Fruit fly (Drosophila melanogaster) whole organism, embryonic: Measurements from ENCODE around the gene CG17816.

Experiments
- Adf1 ChIP-seq: fragments of 200-800 bp; sonication (Bioruptor generic); IDR thresholded peaks from 2 replicates; pipeline ENCODE4 v1.3.6; 2022; ENCODE audit warnings: missing biosample characterization, missing genetic modification characterization
- Bgb ChIP-seq: fragments of 200-800 bp; sonication (Bioruptor generic); IDR thresholded peaks from 2 replicates; pipeline ENCODE4 v1.3.6; 2022; ENCODE audit warnings: missing biosample characterization, missing genetic modification characterization; ENCODE audit not compliant: partially characterized antibody
- CG10147 ChIP-seq: fragments of 200-800 bp; sonication (Bioruptor generic); optimal IDR thresholded peaks from 2 replicates; lab custom pipeline; 2019; ENCODE audit warnings: missing biosample characterization, mild to moderate bottlenecking, missing genetic modification characterization, moderate library complexity
- CG10462 ChIP-seq: fragments of 200-800 bp; sonication (Bioruptor generic); optimal IDR thresholded peaks from 2 replicates; lab custom pipeline; 2016; ENCODE audit warnings: missing biosample characterization, missing genetic modification characterization
- CG10959 ChIP-seq: fragments of 200-800 bp; sonication (Bioruptor generic); IDR thresholded peaks from 2 replicates; pipeline ENCODE4 v1.3.6; 2022; ENCODE audit warnings: missing biosample characterization, missing genetic modification characterization
- CG11560 ChIP-seq: fragments of 200-800 bp; sonication (Bioruptor generic); IDR thresholded peaks from 3 replicates; pipeline ENCODE4 v1.3.6; 2022; ENCODE audit warnings: missing biosample characterization, missing genetic modification characterization
- CG12391 ChIP-seq: fragments of 200-800 bp; sonication (Bioruptor generic); optimal IDR thresholded peaks from 3 replicates; lab custom pipeline; 2018; ENCODE audit warnings: missing biosample characterization, mild to moderate bottlenecking, missing genetic modification characterization, moderate library complexity
- CG12659 ChIP-seq: fragments of 200-800 bp; sonication (Bioruptor generic); optimal IDR thresholded peaks from 3 replicates; lab custom pipeline; 2017; ENCODE audit warnings: mild to moderate bottlenecking, missing biosample characterization, missing genetic modification reagents, missing genetic modification characterization
- CG13424 ChIP-seq: fragments of 200-800 bp; sonication (Bioruptor generic); optimal IDR thresholded peaks from 2 replicates; lab custom pipeline; 2019; ENCODE audit warnings: missing biosample characterization, mild to moderate bottlenecking, missing genetic modification characterization, moderate library complexity
- CG15269 ChIP-seq: fragments of 200-800 bp; sonication (Bioruptor generic); optimal IDR thresholded peaks from 2 replicates; lab custom pipeline; 2018; ENCODE audit warnings: missing biosample characterization, mild to moderate bottlenecking, missing genetic modification characterization, moderate library complexity
- CG15601 ChIP-seq: fragments of 200-800 bp; sonication (Bioruptor generic); optimal IDR thresholded peaks from 3 replicates; lab custom pipeline; 2019; ENCODE audit warnings: missing biosample characterization, mild to moderate bottlenecking, missing genetic modification characterization, moderate library complexity
- CG17328 ChIP-seq: fragments of 200-800 bp; sonication (Bioruptor generic); IDR thresholded peaks from 2 replicates; pipeline ENCODE4 v1.3.6; 2022; ENCODE audit warnings: missing biosample characterization, missing genetic modification characterization
- CG17568 ChIP-seq: fragments of 200-800 bp; sonication (Bioruptor generic); optimal IDR thresholded peaks from 2 replicates; lab custom pipeline; 2018; ENCODE audit warnings: missing biosample characterization, mild to moderate bottlenecking, missing genetic modification characterization, moderate library complexity
- CG17802 ChIP-seq: fragments of 200-800 bp; sonication (Bioruptor generic); optimal IDR thresholded peaks from 2 replicates; lab custom pipeline; 2018; ENCODE audit warnings: missing biosample characterization, mild to moderate bottlenecking, missing genetic modification characterization, moderate library complexity
- CG18262 ChIP-seq: fragments of 200-800 bp; optimal IDR thresholded peaks from 3 replicates; lab custom pipeline; 2019; ENCODE audit warnings: missing biosample characterization, mild to moderate bottlenecking, missing genetic modification characterization, moderate library complexity
- CG3281 ChIP-seq: fragments of 200-800 bp; sonication (Bioruptor generic); optimal IDR thresholded peaks from 3 replicates; lab custom pipeline; 2017; ENCODE audit warnings: missing biosample characterization, mild to moderate bottlenecking, missing genetic modification characterization
- CG4730 ChIP-seq: fragments of 200-800 bp; sonication (Bioruptor generic); IDR thresholded peaks from 2 replicates; pipeline ENCODE4 v1.3.6; 2022; ENCODE audit warnings: missing biosample characterization, missing genetic modification characterization
- CG9876 ChIP-seq: fragments of 200-800 bp; sonication (Bioruptor generic); optimal IDR thresholded peaks from 2 replicates; lab custom pipeline; 2016; ENCODE audit warnings: missing biosample characterization, missing genetic modification characterization
- CG9932 ChIP-seq: fragments of 200-800 bp; sonication (Bioruptor generic); IDR thresholded peaks from 2 replicates; pipeline ENCODE4 v1.3.6; 2022; ENCODE audit warnings: missing biosample characterization, missing genetic modification characterization
- Dbx ChIP-seq: fragments of 200-800 bp; sonication (Bioruptor generic); IDR thresholded peaks from 3 replicates; pipeline ENCODE4 v1.3.6; 2022; ENCODE audit warnings: missing biosample characterization, missing genetic modification characterization
- Eip74EF ChIP-seq, 2 experiments: fragments of 200-800 bp in 1 of 2; fragments of >200 bp in 1 of 2; sonication (Bioruptor generic) in 1 of 2; optimal IDR thresholded peaks; 2 replicates each; lab custom pipeline; 2017 to 2019; ENCODE audit warnings: missing biosample characterization in 2 of 2, missing genetic modification characterization in 2 of 2, mild to moderate bottlenecking in 1 of 2, moderate library complexity in 1 of 2
- Ets65A ChIP-seq: fragments of 200-800 bp; sonication (Bioruptor generic); peaks from one replicate; lab custom pipeline; 2016; ENCODE audit warnings: missing biosample characterization, missing genetic modification characterization
- Fer2 ChIP-seq: fragments of 200-800 bp; sonication (Bioruptor generic); optimal IDR thresholded peaks from 2 replicates; lab custom pipeline; 2018; ENCODE audit warnings: missing biosample characterization, mild to moderate bottlenecking, missing genetic modification characterization, moderate library complexity
- Fer3 ChIP-seq: fragments of 200-800 bp; sonication (Bioruptor generic); optimal IDR thresholded peaks from 2 replicates; lab custom pipeline; 2018; ENCODE audit warnings: missing biosample characterization, mild to moderate bottlenecking, missing genetic modification characterization, moderate library complexity
- Hmr ChIP-seq: fragments of 200-800 bp; sonication (Bioruptor generic); optimal IDR thresholded peaks from 3 replicates; lab custom pipeline; 2017; ENCODE audit warnings: mild to moderate bottlenecking, missing biosample characterization, missing genetic modification reagents, missing genetic modification characterization
- Kr ChIP-seq: fragments of 200-800 bp; sonication (Bioruptor generic); optimal IDR thresholded peaks from 2 replicates; lab custom pipeline; 2017; ENCODE audit warnings: missing biosample characterization, mild to moderate bottlenecking, missing genetic modification characterization
- NC2α ChIP-seq: fragments of 200-800 bp; sonication (Bioruptor generic); optimal IDR thresholded peaks from 2 replicates; lab custom pipeline; 2016; ENCODE audit warnings: missing biosample characterization, missing genetic modification characterization
- Ptx1 ChIP-seq: fragments of 200-800 bp; sonication (Bioruptor generic); IDR thresholded peaks from 2 replicates; pipeline ENCODE4 v1.3.6; 2022; ENCODE audit warnings: missing biosample characterization, missing genetic modification characterization
- abd-A ChIP-seq: fragments of 200-800 bp; sonication (Bioruptor generic); optimal IDR thresholded peaks from 3 replicates; lab custom pipeline; 2019; ENCODE audit warnings: missing biosample characterization, mild to moderate bottlenecking, missing genetic modification characterization, moderate library complexity
- ara ChIP-seq: fragments of 200-800 bp; sonication (Bioruptor generic); IDR thresholded peaks from 2 replicates; pipeline ENCODE4 v1.3.6; 2022; ENCODE audit warnings: missing biosample characterization, missing genetic modification characterization
- bigmax ChIP-seq: fragments of 200-800 bp; sonication (Bioruptor generic); optimal IDR thresholded peaks from 2 replicates; lab custom pipeline; 2018; ENCODE audit warnings: missing biosample characterization, mild to moderate bottlenecking, missing genetic modification characterization
- dmrt11E ChIP-seq: fragments of 200-800 bp; sonication (Bioruptor generic); optimal IDR thresholded peaks from 3 replicates; lab custom pipeline; 2018; ENCODE audit warnings: missing biosample characterization, mild to moderate bottlenecking, missing genetic modification characterization, moderate library complexity
- dpn ChIP-seq, 2 experiments: fragments of 200-800 bp; sonication (Bioruptor generic); optimal IDR thresholded peaks; 3 replicates each; lab custom pipeline; 2016; ENCODE audit warnings: missing biosample characterization in 2 of 2, missing genetic modification characterization in 2 of 2
- dysf ChIP-seq: fragments of 200-800 bp; sonication (Bioruptor generic); IDR thresholded peaks from 3 replicates; pipeline ENCODE4 v1.3.6; 2022; ENCODE audit warnings: missing biosample characterization, missing genetic modification characterization
- esg ChIP-seq: fragments of 200-800 bp; sonication (Bioruptor generic); conservative IDR thresholded peaks from 2 replicates; pipeline ENCODE4 v1.3.6; 2022; ENCODE audit warnings: missing biosample characterization, missing genetic modification characterization
- eve ChIP-seq, 2 experiments: fragments of >200 bp; optimal IDR thresholded peaks; 2 replicates each; lab custom pipeline; 2017; ENCODE audit warnings: missing biosample characterization in 2 of 2, missing genetic modification characterization in 2 of 2
- ewg ChIP-seq: fragments of 200-800 bp; sonication (Bioruptor generic); optimal IDR thresholded peaks from 3 replicates; lab custom pipeline; 2017; ENCODE audit warnings: mild to moderate bottlenecking, missing biosample characterization, missing genetic modification reagents, missing genetic modification characterization
- fu2 ChIP-seq: fragments of 200-800 bp; sonication (Bioruptor generic); optimal IDR thresholded peaks from 2 replicates; lab custom pipeline; 2016; ENCODE audit warnings: missing biosample characterization, missing genetic modification characterization
- ham ChIP-seq: fragments of 200-800 bp; sonication (Bioruptor generic); IDR thresholded peaks from 2 replicates; pipeline ENCODE4 v1.3.6; 2022; ENCODE audit warnings: missing biosample characterization, missing genetic modification characterization
- mam ChIP-seq: fragments of 200-800 bp; sonication (Bioruptor generic); optimal IDR thresholded peaks from 3 replicates; lab custom pipeline; 2016; ENCODE audit warnings: missing biosample characterization, missing genetic modification characterization
- nau ChIP-seq: fragments of 200-800 bp; sonication (Bioruptor generic); optimal IDR thresholded peaks from 3 replicates; lab custom pipeline; 2017; ENCODE audit warnings: missing biosample characterization, mild to moderate bottlenecking, missing genetic modification characterization, missing genetic modification reagents
- nmo ChIP-seq: fragments of 200-800 bp; sonication (Bioruptor generic); optimal IDR thresholded peaks from 2 replicates; lab custom pipeline; 2018; ENCODE audit warnings: missing biosample characterization, mild to moderate bottlenecking, missing genetic modification characterization, moderate library complexity
- odd ChIP-seq: fragments of 200-800 bp; sonication (Bioruptor generic); optimal IDR thresholded peaks from 2 replicates; lab custom pipeline; 2017; ENCODE audit warnings: missing biosample characterization, mild to moderate bottlenecking, missing genetic modification characterization
- run ChIP-seq: fragments of 200-800 bp; sonication (Bioruptor generic); optimal IDR thresholded peaks from 3 replicates; lab custom pipeline; 2018; ENCODE audit warnings: missing biosample characterization, mild to moderate bottlenecking, missing genetic modification characterization
- sens-2 ChIP-seq: fragments of 200-800 bp; sonication (Bioruptor generic); IDR thresholded peaks from 2 replicates; pipeline ENCODE4 v1.3.6; 2022; ENCODE audit warnings: missing biosample characterization, missing genetic modification characterization
- sisA ChIP-seq: fragments of 200-800 bp; sonication (Bioruptor generic); IDR thresholded peaks from 2 replicates; pipeline ENCODE4 v1.3.6; 2022; ENCODE audit warnings: missing biosample characterization, missing genetic modification characterization
- sr ChIP-seq: fragments of 200-800 bp; sonication (Bioruptor generic); IDR thresholded peaks from 3 replicates; pipeline ENCODE4 v1.3.6; 2022; ENCODE audit warnings: missing biosample characterization, missing genetic modification characterization
- unpg ChIP-seq: fragments of 200-800 bp; sonication (Bioruptor generic); optimal IDR thresholded peaks from 3 replicates; lab custom pipeline; 2018; ENCODE audit warnings: missing biosample characterization, mild to moderate bottlenecking, missing genetic modification characterization, moderate library complexity

The CG17816 gene

DNA sequence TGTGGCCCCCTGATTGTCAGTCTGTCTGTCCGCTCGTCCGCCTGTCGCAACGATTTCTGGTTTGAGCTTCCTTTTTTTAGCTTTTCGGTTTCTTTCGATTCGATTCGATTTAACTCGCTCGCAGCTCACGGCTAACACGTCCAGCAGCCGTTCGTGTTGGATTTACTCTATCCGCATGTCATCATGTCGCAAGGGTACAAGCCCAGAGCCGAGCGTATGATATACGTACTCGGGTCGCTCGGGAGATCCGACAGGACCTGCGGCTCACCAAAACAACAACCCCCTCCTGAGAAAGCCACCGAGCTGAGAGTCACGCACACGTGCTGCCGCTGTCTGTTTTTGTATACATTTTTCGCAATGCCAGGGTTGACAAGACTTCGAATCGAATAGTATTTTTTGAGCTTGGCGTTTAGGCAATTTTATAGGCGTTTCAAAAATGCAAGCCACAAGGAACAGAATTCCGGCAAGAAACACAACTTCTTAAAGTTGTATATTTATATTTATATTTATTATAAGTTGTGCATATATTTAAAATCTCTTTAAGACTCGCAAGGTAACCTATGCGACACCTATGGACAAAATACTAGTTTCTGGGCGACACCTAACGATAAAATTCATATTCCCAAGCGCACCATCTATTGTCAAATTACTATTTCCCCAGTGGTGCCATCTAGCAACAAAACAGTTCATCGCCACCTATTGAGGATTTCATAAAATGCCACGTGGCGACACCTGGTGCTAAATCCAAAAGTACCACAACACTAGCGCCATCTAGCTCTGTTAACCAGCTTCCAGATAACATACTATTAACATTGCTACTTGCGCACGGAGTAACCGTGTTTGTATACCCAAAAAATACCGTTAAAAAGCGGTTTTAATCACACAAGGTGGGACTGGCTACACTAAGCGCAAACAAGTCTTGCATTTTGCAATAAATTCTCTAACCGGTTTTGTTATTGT, 76.6 kb downstream of the CG17816 start, which contains the start of the genes CG2993 and sgll (continued):
- peak; percentile 74 for TF ChIP-seq CG17802 (tag; lab: Kevin White, UChicago)
- TF ChIP-seq CG12659 (GFP tag; lab: Kevin White, UChicago), result peak; percentile 81
- peak; percentile 82 for TF ChIP-seq ara (GFP tag; lab: Robert Waterston, UW)
- peak; percentile 81 for TF ChIP-seq sr (GFP tag; lab: Robert Waterston, UW)
- peak; percentile 86 for TF ChIP-seq nmo (GFP tag; lab: Kevin White, UChicago)
- no peak for TF ChIP-seq CG17568 (GFP tag; lab: Kevin White, UChicago)
- TF ChIP-seq Eip74EF (GFP tag; optimal IDR thresholded peaks at IDR 0.05; lab: Kevin White, UChicago), result no peak
- TF ChIP-seq ham, result peak; percentile 60; the same call in 1 of the 2 replicates
- TF ChIP-seq fu2 (GFP tag; lab: Kevin White, UChicago), result peak; percentile 83
- peak; percentile 87 for TF ChIP-seq dmrt11E (tag; lab: Kevin White, UChicago)
- peak; percentile 52 for TF ChIP-seq bigmax (GFP tag; lab: Kevin White, UChicago)
- peak; percentile 77 for TF ChIP-seq CG10462 (GFP tag; lab: Kevin White, UChicago)
- TF ChIP-seq nau (GFP tag; lab: Kevin White, UChicago), result no peak
- peak; percentile 92 for TF ChIP-seq CG17328 (GFP tag; lab: Robert Waterston, UW)
- peak; percentile 93 for TF ChIP-seq dysf (GFP tag; lab: Robert Waterston, UW)
- peak; percentile 81 for TF ChIP-seq NC2α
- peak; percentile 71 for TF ChIP-seq esg (GFP tag; lab: Robert Waterston, UW)
- peak; percentile 32 for TF ChIP-seq Kr (GFP tag; lab: Kevin White, UChicago)
- peak; percentile 57 for TF ChIP-seq CG3281 (GFP tag; lab: Kevin White, UChicago)
- peak; percentile 96 for TF ChIP-seq Ptx1 (GFP tag; lab: Robert Waterston, UW)
- no peak for TF ChIP-seq eve (GFP tag; optimal IDR thresholded peaks at IDR 0.05; lab: Kevin White, UChicago)
- peak; percentile 92 for TF ChIP-seq CG4730 (GFP tag; lab: Robert Waterston, UW)
- TF ChIP-seq dpn (GFP tag; optimal IDR thresholded peaks at IDR 0.05; lab: Kevin White, UChicago), result peak; percentile 97
- TF ChIP-seq CG15269 (tag; lab: Kevin White, UChicago), result peak; percentile 85
- TF ChIP-seq CG10959, result peak; percentile 96
- peak; percentile 23; the same call in 1 of the 2 replicates for TF ChIP-seq Adf1 (GFP tag; lab: Robert Waterston, UW)
- peak; percentile 41 for TF ChIP-seq odd
- TF ChIP-seq mam (GFP tag; lab: Kevin White, UChicago), result peak; percentile 93
- no peak for TF ChIP-seq abd-A (tag; lab: Kevin White, UChicago)
- peak; percentile 87 for TF ChIP-seq CG11560 (tag; lab: Robert Waterston, UW)
- peak; percentile 51 for TF ChIP-seq Bgb (GFP tag; lab: Robert Waterston, UW)
- peak; percentile 88 for TF ChIP-seq Fer3 (tag; lab: Kevin White, UChicago)
- peak; percentile 71 for TF ChIP-seq CG13424 (tag; lab: Kevin White, UChicago)
- peak; percentile 97 for TF ChIP-seq CG9876
- TF ChIP-seq CG15601 (tag; lab: Kevin White, UChicago), result no peak
- TF ChIP-seq Hmr (GFP tag; lab: Kevin White, UChicago), result peak; percentile 94
- TF ChIP-seq unpg, result peak; percentile 86
- TF ChIP-seq CG18262 (tag; lab: Kevin White, UChicago), result peak; percentile 82
- no peak for TF ChIP-seq CG12391 (tag; lab: Kevin White, UChicago)
- peak; percentile 96 for TF ChIP-seq Dbx
- peak; percentile 99 for TF ChIP-seq Ets65A (GFP tag; lab: Kevin White, UChicago)
- peak; percentile 71 for TF ChIP-seq Fer2
- peak; percentile 84 for TF ChIP-seq ewg (GFP tag; lab: Kevin White, UChicago)
- TF ChIP-seq CG10147 (GFP tag; lab: Kevin White, UChicago), result no peak
- peak; percentile 85 for TF ChIP-seq sens-2 (GFP tag; lab: Robert Waterston, UW)
- peak; percentile 96 for TF ChIP-seq sisA (GFP tag; lab: Robert Waterston, UW)
- no peak for TF ChIP-seq run
- peak; percentile 96 for TF ChIP-seq CG9932 (GFP tag; lab: Robert Waterston, UW)
